Fruit fly (Drosophila melanogaster) whole organism, pupa: ENCODE data around the gene CG46440.
A peak's percentile ranks its signal among the peaks of the same experiment; 100 is the strongest.

ENCODE experiments used
- CG10348 ChIP-seq: fragments of 200-800 bp; sonication (Bioruptor generic); IDR thresholded peaks from 2 replicates; pipeline ENCODE4 v1.3.6; 2022; ENCODE audit warnings: missing biosample characterization, missing genetic modification characterization
- CG12605 ChIP-seq: fragments of 200-800 bp; sonication (Bioruptor generic); IDR thresholded peaks from 2 replicates; pipeline ENCODE4 v1.3.6; 2022; ENCODE audit warnings: missing biosample characterization, missing genetic modification characterization
- CG13204 ChIP-seq: fragments of 200-800 bp; sonication (Bioruptor generic); optimal IDR thresholded peaks from 2 replicates; lab custom pipeline; 2018; ENCODE audit warnings: missing biosample characterization, mild to moderate bottlenecking, missing genetic modification characterization, moderate library complexity
- CG14655 ChIP-seq: fragments of 200-800 bp; sonication (Bioruptor generic); optimal IDR thresholded peaks from 3 replicates; lab custom pipeline; 2017; ENCODE audit warnings: mild to moderate bottlenecking, missing biosample characterization, missing genetic modification reagents, missing genetic modification characterization
- CG15710 ChIP-seq: fragments of 200-800 bp; sonication (Bioruptor generic); optimal IDR thresholded peaks from 2 replicates; lab custom pipeline; 2018; ENCODE audit warnings: missing biosample characterization, mild to moderate bottlenecking, missing genetic modification characterization, moderate library complexity
- CG17806 ChIP-seq: fragments of 200-800 bp; sonication (Bioruptor generic); optimal IDR thresholded peaks from 2 replicates; lab custom pipeline; 2018; ENCODE audit warnings: missing biosample characterization, mild to moderate bottlenecking, missing genetic modification characterization, moderate library complexity
- CG32121 ChIP-seq: fragments of 200-800 bp; sonication (Bioruptor generic); IDR thresholded peaks from 2 replicates; pipeline ENCODE4 v1.3.6; 2022; ENCODE audit warnings: missing biosample characterization, missing genetic modification characterization
- CG34367 ChIP-seq: fragments of 200-800 bp; sonication (Bioruptor generic); optimal IDR thresholded peaks from 2 replicates; lab custom pipeline; 2018; ENCODE audit warnings: missing biosample characterization, mild to moderate bottlenecking, missing genetic modification characterization
- CG4496 ChIP-seq: fragments of 200-800 bp; sonication (Bioruptor generic); IDR thresholded peaks from 3 replicates; pipeline ENCODE4 v1.3.6; 2022; ENCODE audit warnings: missing biosample characterization, missing genetic modification characterization
- CG8159 ChIP-seq: fragments of 200-800 bp; sonication (Bioruptor generic); optimal IDR thresholded peaks from 3 replicates; lab custom pipeline; 2018; ENCODE audit warnings: missing biosample characterization, mild to moderate bottlenecking, missing genetic modification characterization, moderate library complexity
- CG8301 ChIP-seq: fragments of 200-800 bp; sonication (Bioruptor generic); optimal IDR thresholded peaks from 2 replicates; lab custom pipeline; 2018; ENCODE audit warnings: missing biosample characterization, mild to moderate bottlenecking, missing genetic modification characterization
- CG9948 ChIP-seq: fragments of 200-800 bp; sonication (Bioruptor generic); optimal IDR thresholded peaks from 2 replicates; lab custom pipeline; 2018; ENCODE audit warnings: missing biosample characterization, mild to moderate bottlenecking, missing genetic modification characterization, moderate library complexity
- D1 ChIP-seq: fragments of 200-800 bp; sonication (Bioruptor generic); optimal IDR thresholded peaks from 2 replicates; lab custom pipeline; 2018; ENCODE audit warnings: missing biosample characterization, mild to moderate bottlenecking, missing genetic modification characterization, moderate library complexity
- EcR ChIP-seq: fragments of 200-800 bp; sonication (Bioruptor generic); optimal IDR thresholded peaks from 3 replicates; lab custom pipeline; 2019; ENCODE audit warnings: missing biosample characterization, missing genetic modification characterization, mild to moderate bottlenecking, moderate library complexity, missing genetic modification reagents
- Ets98B ChIP-seq: fragments of 200-800 bp; sonication (Bioruptor generic); IDR thresholded peaks from 2 replicates; pipeline ENCODE4 v1.3.6; 2022; ENCODE audit warnings: missing biosample characterization, missing genetic modification characterization
- Pif1A ChIP-seq: fragments of 200-800 bp; sonication (Bioruptor generic); optimal IDR thresholded peaks from 3 replicates; lab custom pipeline; 2016; ENCODE audit warnings: missing biosample characterization, missing genetic modification characterization
- Pif1B ChIP-seq: fragments of 200-800 bp; sonication (Bioruptor generic); optimal IDR thresholded peaks from 3 replicates; lab custom pipeline; 2016; ENCODE audit warnings: missing biosample characterization, missing genetic modification characterization
- Snoo ChIP-seq: fragments of 200-800 bp; sonication (Bioruptor generic); optimal IDR thresholded peaks from 3 replicates; lab custom pipeline; 2017; ENCODE audit warnings: missing biosample characterization, mild to moderate bottlenecking, missing genetic modification characterization, inconsistent platforms
- fd96Ca ChIP-seq: fragments of 200-800 bp; sonication (Bioruptor generic); IDR thresholded peaks from 3 replicates; pipeline ENCODE4 v1.3.6; 2022; ENCODE audit warnings: missing biosample characterization, missing genetic modification characterization
- gl ChIP-seq: fragments of 200-800 bp; sonication (Bioruptor generic); optimal IDR thresholded peaks from 2 replicates; lab custom pipeline; 2018; ENCODE audit warnings: missing biosample characterization, mild to moderate bottlenecking, missing genetic modification characterization
- rn ChIP-seq: fragments of 200-800 bp; sonication (Bioruptor generic); IDR thresholded peaks from 2 replicates; pipeline ENCODE4 v1.3.6; 2022; ENCODE audit warnings: missing biosample characterization, missing genetic modification characterization

Gene CG46440

DNA sequence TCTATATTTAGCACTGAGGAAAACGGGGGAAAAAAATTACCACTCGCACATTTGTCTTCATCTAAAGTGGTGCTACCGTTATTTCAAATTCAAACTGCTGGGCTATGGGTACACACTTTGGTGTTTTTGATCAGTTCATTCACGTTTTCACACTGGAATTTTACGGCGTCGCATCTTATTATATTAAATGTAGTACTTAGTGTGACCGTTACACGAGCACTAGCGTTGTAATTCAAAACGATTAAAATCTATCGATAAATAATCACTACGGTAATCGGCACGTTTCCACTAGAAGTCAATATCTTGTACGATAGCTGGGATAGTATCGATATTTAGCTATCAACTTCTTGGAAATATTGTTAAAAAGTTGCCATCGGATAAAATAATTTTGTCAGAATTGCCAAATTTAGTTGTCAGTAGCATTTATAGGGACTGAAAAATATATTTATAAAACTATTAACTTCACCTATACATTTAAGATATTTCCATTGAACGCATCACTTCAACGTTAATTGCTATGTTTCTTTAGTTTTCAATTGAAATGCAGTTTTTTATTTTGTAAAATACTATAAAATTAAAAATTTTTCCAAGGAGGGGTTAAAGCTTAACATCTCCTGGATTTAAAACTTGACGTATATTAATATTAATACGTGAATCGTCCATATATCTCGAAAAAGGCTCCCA is at the start of gene CG46440, which contains the start of gene Myb:
CG46440 (minus strand) TSS at position 223 of the 684 bp plus-strand sequence.
Myb (minus strand) TSS at position 223 of the 684 bp plus-strand sequence.
- TF ChIP-seq CG4496 (GFP tag; lab: Robert Waterston, UW) (0 out of 3 replicates have a peak, but pooled peaks have one; percentile 29), Ets98B (0 out of 2 replicates have a peak, but pooled peaks have one; percentile 7), fd96Ca (GFP tag; lab: Robert Waterston, UW) (no peak)

DNA sequence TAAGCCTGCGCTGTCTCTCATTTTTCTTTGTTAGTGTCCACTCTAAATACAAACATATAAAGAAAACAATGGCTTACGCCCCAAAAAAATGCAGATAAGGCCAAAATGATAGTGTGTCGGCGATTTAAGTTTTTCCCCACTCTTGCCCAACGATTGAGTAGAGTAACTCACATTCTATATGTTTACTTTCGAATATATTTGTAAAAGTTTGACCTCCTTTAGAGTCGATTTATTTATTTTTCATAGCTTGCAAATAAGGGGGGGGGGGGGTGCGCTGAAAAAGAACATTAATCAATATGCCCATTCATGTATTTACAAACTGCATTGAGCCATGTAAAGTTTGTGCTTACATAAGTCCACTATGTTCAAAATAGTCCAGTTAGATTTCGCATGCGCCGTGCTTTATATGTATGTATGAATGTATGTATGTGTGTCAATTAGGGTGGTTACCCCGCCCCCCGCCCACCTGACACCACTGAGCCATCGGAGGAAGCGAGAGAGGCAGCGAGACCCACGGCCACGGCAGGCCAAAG is 36.2 kb upstream of the CG46440 start:
- no peak for TF ChIP-seq D1 (tag; lab: Kevin White, UChicago)
- TF ChIP-seq Ets98B: no peak
- TF ChIP-seq CG8301: no peak
- TF ChIP-seq CG12605 (GFP tag; lab: Robert Waterston, UW): no peak
- no peak for TF ChIP-seq fd96Ca (GFP tag; lab: Robert Waterston, UW)

DNA sequence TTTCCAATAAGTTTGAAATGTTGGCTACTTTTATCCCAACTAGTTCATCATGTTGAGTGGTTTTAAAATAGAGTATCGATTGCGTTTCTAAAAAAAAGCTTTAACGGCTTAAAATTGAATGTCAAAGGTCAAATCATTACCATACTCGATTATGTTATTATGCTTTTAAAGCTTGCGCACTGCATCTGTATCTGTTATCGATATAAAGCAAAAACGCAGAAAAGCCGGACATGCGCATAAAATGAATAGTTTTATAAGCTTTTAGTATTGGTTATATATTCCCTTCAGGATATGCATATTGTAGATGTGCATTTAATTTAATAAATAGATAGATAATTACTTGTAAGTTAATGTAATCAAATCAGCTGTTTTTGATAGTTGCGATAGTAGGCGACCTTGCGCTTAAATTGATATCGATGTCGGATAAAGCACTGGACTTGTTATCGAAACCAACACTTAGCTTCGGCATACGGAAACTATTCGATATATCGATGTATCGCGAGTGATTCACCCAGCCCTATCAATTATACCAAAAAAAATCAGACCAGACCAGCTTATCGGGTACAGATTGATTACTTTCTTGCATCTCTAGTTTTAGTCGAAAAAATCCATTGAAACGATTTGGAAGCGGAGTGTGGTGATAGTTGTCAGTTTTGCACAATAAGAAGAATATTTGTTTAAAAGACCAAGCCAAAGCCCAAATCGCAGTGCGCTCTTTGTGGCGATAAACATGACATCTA is 34.2 kb upstream of the CG46440 start, which contains the start of gene shi:
shi (plus strand) TSS at position 511 of the 740 bp plus-strand sequence.
- TF ChIP-seq CG8301 (no peak), fd96Ca (GFP tag; lab: Robert Waterston, UW) (no peak), CG32121 (no peak), EcR (GFP tag; lab: Kevin White, UChicago) (no peak), CG13204 (no peak), CG15710 (tag; lab: Kevin White, UChicago) (no peak), CG12605 (GFP tag; lab: Robert Waterston, UW) (no peak)
- TF ChIP-seq, all 21 proteins: peak for 0

DNA sequence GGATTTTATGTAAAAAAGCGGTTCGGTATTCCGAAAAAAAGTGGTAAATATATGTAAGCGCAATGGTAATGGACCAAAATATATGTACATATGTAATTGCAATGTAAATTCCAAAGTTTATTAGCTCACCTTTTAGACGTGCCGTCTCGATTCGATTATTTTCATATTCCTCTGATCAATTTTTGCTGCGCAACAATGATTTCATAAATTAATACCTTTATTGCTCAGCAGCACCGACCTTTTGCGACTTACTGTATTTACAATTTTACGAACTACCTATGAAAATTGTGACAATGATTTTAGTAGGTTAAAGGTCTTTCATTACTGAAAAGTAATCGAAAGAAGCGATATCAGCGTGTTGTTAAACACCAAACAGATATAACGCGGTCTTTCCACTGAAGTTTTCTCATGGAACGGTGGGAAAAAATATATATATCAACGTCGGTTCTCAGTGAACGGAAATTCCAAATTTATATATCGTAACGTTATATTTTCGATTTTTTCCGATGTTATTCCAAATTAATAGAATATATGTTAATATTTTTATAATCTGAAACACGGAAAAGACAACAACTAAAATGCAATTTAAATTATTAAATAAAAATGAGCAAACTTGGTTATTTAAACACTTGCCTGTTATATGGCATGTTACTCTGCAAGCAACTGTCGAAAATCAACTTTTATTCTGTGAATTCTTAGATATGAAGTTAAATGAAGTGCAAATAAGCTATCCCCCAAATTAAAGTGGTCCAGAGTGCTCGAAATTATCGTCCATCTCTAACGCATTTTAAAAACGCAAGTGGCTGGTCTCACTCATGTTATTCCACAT is 32.4 kb upstream of the CG46440 start, which contains the start of the genes MSBP and CG15916:
MSBP (minus strand) TSS at position 330 of the 829 bp plus-strand sequence.
CG15916 (plus strand) TSS at position 810 of the 829 bp plus-strand sequence.
- TF ChIP-seq Pif1B (GFP tag; lab: Kevin White, UChicago) (no peak), CG15710 (tag; lab: Kevin White, UChicago) (peak; percentile 32), CG4496 (GFP tag; lab: Robert Waterston, UW) (peak; percentile 16; the same call in 1 of the 3 replicates), CG14655 (no peak), fd96Ca (GFP tag; lab: Robert Waterston, UW) (no peak), Pif1A (GFP tag; lab: Kevin White, UChicago) (no peak), rn (GFP tag; lab: Robert Waterston, UW) (no peak), CG13204 (no peak), CG10348 (GFP tag; lab: Robert Waterston, UW) (no peak), CG8301 (no peak), Ets98B (no peak), CG12605 (GFP tag; lab: Robert Waterston, UW) (no peak), D1 (tag; lab: Kevin White, UChicago) (no peak), CG17806 (tag; lab: Kevin White, UChicago) (no peak), CG32121 (no peak), gl (tag; lab: Kevin White, UChicago) (peak; percentile 5), CG9948 (tag; lab: Kevin White, UChicago) (peak; percentile 32), CG8159 (tag; lab: Kevin White, UChicago) (peak; percentile 64), Snoo (peak; percentile 13), CG34367 (tag; lab: Kevin White, UChicago) (peak; percentile 18), EcR (GFP tag; lab: Kevin White, UChicago) (no peak)

DNA sequence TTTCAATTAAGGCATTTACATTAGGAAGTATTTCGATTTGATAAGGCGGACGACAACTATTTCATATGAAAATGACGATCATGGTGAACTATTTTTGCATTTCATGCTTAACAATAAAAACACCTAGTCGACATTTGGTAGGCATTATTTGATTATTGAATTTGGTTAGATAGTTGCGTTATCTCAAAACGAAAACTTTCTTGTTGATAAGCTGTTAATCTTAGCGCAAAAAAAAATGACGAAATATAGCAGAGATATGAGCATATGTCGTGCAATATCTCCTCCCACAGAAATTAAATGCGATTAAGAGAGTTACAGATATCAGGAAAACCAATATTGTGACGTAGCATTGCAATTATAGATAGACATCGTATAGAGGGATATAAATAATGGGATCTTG is 31.1 kb upstream of the CG46440 start:
- TF ChIP-seq Pif1A (GFP tag; lab: Kevin White, UChicago): no peak
- TF ChIP-seq rn (GFP tag; lab: Robert Waterston, UW): no peak
- no peak for TF ChIP-seq CG15710 (tag; lab: Kevin White, UChicago)
- TF ChIP-seq CG17806 (tag; lab: Kevin White, UChicago): no peak
- TF ChIP-seq CG8301: no peak
- TF ChIP-seq Snoo: no peak

DNA sequence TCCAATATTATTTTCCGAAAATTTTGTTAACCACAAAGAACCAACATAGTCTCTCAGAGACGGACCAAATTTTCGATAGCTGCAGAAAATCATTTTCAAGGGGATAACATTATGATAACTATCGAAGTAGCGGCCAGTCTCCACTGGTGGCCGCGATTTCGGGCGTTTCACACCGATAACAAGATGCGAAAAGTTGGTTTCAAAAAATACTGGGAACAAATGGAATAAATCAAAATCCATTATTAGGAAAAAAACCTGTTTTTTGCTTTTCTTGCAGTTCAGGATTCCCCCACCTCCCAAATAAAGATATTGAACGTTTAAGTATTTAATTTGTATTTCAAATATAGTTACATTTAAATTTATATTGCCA is 29.6 kb upstream of the CG46440 start, which contains the start of gene tay:
tay (minus strand) TSS at position 65 of the 370 bp plus-strand sequence.
- TF ChIP-seq CG12605 (GFP tag; lab: Robert Waterston, UW) (no peak), CG4496 (GFP tag; lab: Robert Waterston, UW) (peak; percentile 6; the same call in 1 of the 3 replicates)
